Fruit fly (Drosophila melanogaster): ENCODE data around the gene CG42537.

CG42537 gene

dm6 chr3R:6353624-6354352, 23.8 kb upstream of the CG42537 start (continued):
- TF ChIP-seq CG34376 (GFP tag; optimal IDR thresholded peaks at IDR 0.05) (peak; percentile 42), CG2129 (GFP tag; IDR thresholded peaks at IDR 0.05; ENCODE audit: partially characterized antibody) (no peak), CG7556 (GFP tag; optimal IDR thresholded peaks at IDR 0.05) (peak; percentile 89), Atf6 (GFP tag; IDR thresholded peaks at IDR 0.05) (peak; percentile 64), CG14441 (GFP tag; IDR thresholded peaks at IDR 0.05) (peak; percentile 45), tll (GFP tag; optimal IDR thresholded peaks at IDR 0.05) (no peak), Six4 (GFP tag; optimal IDR thresholded peaks at IDR 0.05) (peak; percentile 57), Rfx (GFP tag; IDR thresholded peaks at IDR 0.05) (no peak; the same call in none of the 2 replicates), sens (GFP tag) (peak; percentile 95), Sox102F (GFP tag; optimal IDR thresholded peaks at IDR 0.05) (peak; percentile 92), gcm (GFP tag; optimal IDR thresholded peaks at IDR 0.05) (no peak), Hmx (GFP tag; optimal IDR thresholded peaks at IDR 0.05) (no peak), CG4328 (GFP tag; optimal IDR thresholded peaks at IDR 0.05) (no peak), danr (GFP tag; IDR thresholded peaks at IDR 0.05) (peak; percentile 47; the same call in 1 of the 2 replicates), sna (GFP tag; IDR thresholded peaks at IDR 0.05; ENCODE audit: partially characterized antibody) (no peak), tup (GFP tag; optimal IDR thresholded peaks at IDR 0.05) (peak; percentile 16), Side (GFP tag; optimal IDR thresholded peaks at IDR 0.05) (peak; percentile 41), CG1024 (GFP tag; IDR thresholded peaks at IDR 0.05) (0 out of 2 replicates have a peak, but pooled peaks have one; percentile 10), lov (optimal IDR thresholded peaks at IDR 0.05) (no peak), lov (GFP tag; IDR thresholded peaks at IDR 0.05) (no peak), exex (tag; optimal IDR thresholded peaks at IDR 0.05) (no peak), ems (GFP tag; optimal IDR thresholded peaks at IDR 0.05) (peak; percentile 62), HLH54F (GFP tag; optimal IDR thresholded peaks at IDR 0.05) (peak; percentile 45), CG10979 (tag; optimal IDR thresholded peaks at IDR 0.05) (peak; percentile 83), E2f2 (GFP tag; IDR thresholded peaks at IDR 0.05) (peak; percentile 53; the same call in 1 of the 2 replicates), Lhr (GFP tag; optimal IDR thresholded peaks at IDR 0.05) (peak; percentile 30), fd102C (GFP tag; optimal IDR thresholded peaks at IDR 0.05) (no peak), ap (GFP tag; IDR thresholded peaks at IDR 0.05) (0 out of 2 replicates have a peak, but pooled peaks have one; percentile 32), CG11696 (GFP tag; IDR thresholded peaks at IDR 0.05) (0 out of 2 replicates have a peak, but pooled peaks have one; percentile 26), CG8924 (tag; optimal IDR thresholded peaks at IDR 0.05) (no peak), Ravus (GFP tag; IDR thresholded peaks at IDR 0.05) (no peak), CG13894 (tag; optimal IDR thresholded peaks at IDR 0.05) (no peak), CG4424 (GFP tag; optimal IDR thresholded peaks at IDR 0.05) (peak; percentile 81), CG34422 (GFP tag; IDR thresholded peaks at IDR 0.05) (0 out of 3 replicates have a peak, but pooled peaks have one; percentile 23)

DNA sequence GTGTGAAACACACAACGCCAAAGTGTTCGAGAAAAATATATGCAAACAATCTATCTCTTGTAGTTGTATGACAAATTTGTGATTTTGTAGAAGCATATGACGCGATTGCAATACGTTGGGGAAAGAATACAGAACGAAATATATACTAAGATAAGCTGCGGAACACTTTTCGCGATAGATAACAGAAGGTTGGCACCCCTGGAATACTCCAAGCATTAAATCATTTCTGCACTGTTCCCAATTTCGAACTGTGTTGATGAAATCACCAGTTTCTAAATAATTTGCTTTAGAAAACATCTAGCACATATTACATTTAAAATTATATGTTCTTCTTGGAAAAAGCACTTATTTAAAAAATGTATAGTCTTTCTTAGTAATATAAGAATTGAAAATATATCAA, 23.2 kb upstream of the CG42537 start:
- TF ChIP-seq TFAM (GFP tag; optimal IDR thresholded peaks at IDR 0.05): no peak
- no peak for TF ChIP-seq CG7987 (GFP tag; optimal IDR thresholded peaks at IDR 0.05)
- no peak for TF ChIP-seq CG17612 (GFP tag; IDR thresholded peaks at IDR 0.05)
- no peak for TF ChIP-seq CoRest (tag; optimal IDR thresholded peaks at IDR 0.05)
- TF ChIP-seq MESR4 (GFP tag; optimal IDR thresholded peaks at IDR 0.05): no peak
- TF ChIP-seq pb (GFP tag; optimal IDR thresholded peaks at IDR 0.05): no peak
- TF ChIP-seq trem (tag; optimal IDR thresholded peaks at IDR 0.05): no peak

Data from whole organism, embryonic.